Fruit fly (Drosophila melanogaster): ENCODE measurements around the gene CG16888.

The CG16888 gene

dm6 chr2L:13833058-13833457 lies 20.0 kb upstream of the CG16888 start, which contains the start of the genes GatC, PolG2 and Polr2C (continued):
- TF ChIP-seq p53 (GFP tag; optimal IDR thresholded peaks at IDR 0.05) (no peak), CG1792 (GFP tag; optimal IDR thresholded peaks at IDR 0.05) (no peak), ems (GFP tag; optimal IDR thresholded peaks at IDR 0.05) (no peak), CG15269 (tag; optimal IDR thresholded peaks at IDR 0.05) (no peak), CG4730 (GFP tag; IDR thresholded peaks at IDR 0.05) (no peak), B-H2 (GFP tag; optimal IDR thresholded peaks at IDR 0.05) (peak; percentile 22), knrl (GFP tag; IDR thresholded peaks at IDR 0.05; ENCODE audit: partially characterized antibody) (peak; percentile 81), pho (GFP tag; optimal IDR thresholded peaks at IDR 0.05) (peak; percentile 5), ATbp (GFP tag; optimal IDR thresholded peaks at IDR 0.05) (no peak), CG17912 (GFP tag; optimal IDR thresholded peaks at IDR 0.05) (no peak), CG18764 (GFP tag; optimal IDR thresholded peaks at IDR 0.05) (no peak), zf30C (GFP tag; optimal IDR thresholded peaks at IDR 0.05) (no peak), CG10979 (tag; optimal IDR thresholded peaks at IDR 0.05) (no peak), sens (GFP tag) (peak; percentile 89), CHES-1-like (GFP tag; optimal IDR thresholded peaks at IDR 0.05) (peak; percentile 72), cas (GFP tag; IDR thresholded peaks at IDR 0.05) (no peak), MESR4 (GFP tag; optimal IDR thresholded peaks at IDR 0.05) (peak; percentile 22), CG9215 (GFP tag; IDR thresholded peaks at IDR 0.05) (peak; percentile 39; the same call in 1 of the 2 replicates), CG42726 (GFP tag; IDR thresholded peaks at IDR 0.05; ENCODE audit: partially characterized antibody) (peak; percentile 6; the same call in 1 of the 2 replicates), bcd (GFP tag; optimal IDR thresholded peaks at IDR 0.05) (no peak), usp (GFP tag; optimal IDR thresholded peaks at IDR 0.05) (no peak), CG11085 (GFP tag; IDR thresholded peaks at IDR 0.05) (no peak), klu (GFP tag; IDR thresholded peaks at IDR 0.05) (no peak), Tbp (GFP tag; optimal IDR thresholded peaks at IDR 0.05) (no peak), CG31224 (GFP tag; IDR thresholded peaks at IDR 0.05) (no peak), HLH54F (GFP tag; optimal IDR thresholded peaks at IDR 0.05) (peak; percentile 41), chm (GFP tag; IDR thresholded peaks at IDR 0.05) (no peak), abd-A (tag; optimal IDR thresholded peaks at IDR 0.05) (no peak)

dm6 chr2L:13829540-13829939 lies 16.5 kb upstream of the CG16888 start, which contains the start of the genes Arpc1 and Orc5:
Arpc1 (minus strand) TSS chr2L:13829741.
Orc5 (plus strand) TSS chr2L:13829837.
- TF ChIP-seq pzg (GFP tag; optimal IDR thresholded peaks at IDR 0.05): peak; percentile 96
- TF ChIP-seq vfl (GFP tag; optimal IDR thresholded peaks at IDR 0.05): peak; percentile 7
- TF ChIP-seq CG14710 (tag; optimal IDR thresholded peaks at IDR 0.05): peak; percentile 63
- no peak for TF ChIP-seq CG31441 (GFP tag; IDR thresholded peaks at IDR 0.05)
- TF ChIP-seq HmgZ (tag; optimal IDR thresholded peaks at IDR 0.05): peak; percentile 67
- TF ChIP-seq CG7745 (tag; optimal IDR thresholded peaks at IDR 0.05): no peak
- TF ChIP-seq knrl (GFP tag; IDR thresholded peaks at IDR 0.05; ENCODE audit: partially characterized antibody): peak; percentile 88
- TF ChIP-seq YL-1 (GFP tag; optimal IDR thresholded peaks at IDR 0.05): peak; percentile 82
- TF ChIP-seq mld (GFP tag; IDR thresholded peaks at IDR 0.05; ENCODE audit: partially characterized antibody): peak; percentile 81; the same call in 1 of the 3 replicates
- no peak for TF ChIP-seq klu (GFP tag; IDR thresholded peaks at IDR 0.05)
- TF ChIP-seq CG14860 (GFP tag; IDR thresholded peaks at IDR 0.05; ENCODE audit: partially characterized antibody): peak; percentile 83
- TF ChIP-seq bbx (GFP tag; IDR thresholded peaks at IDR 0.05; ENCODE audit: partially characterized antibody): peak; percentile 91
- TF ChIP-seq CG9797 (GFP tag; optimal IDR thresholded peaks at IDR 0.05): peak; percentile 86
- peak; percentile 48 for TF ChIP-seq onecut (GFP tag; IDR thresholded peaks at IDR 0.05)
- no peak for TF ChIP-seq CG6689 (GFP tag; IDR thresholded peaks at IDR 0.05)
- peak; percentile 29; the same call in 1 of the 3 replicates for TF ChIP-seq CG34422 (GFP tag; IDR thresholded peaks at IDR 0.05)
- TF ChIP-seq CG30020 (tag; optimal IDR thresholded peaks at IDR 0.05): peak; percentile 39
- peak; percentile 83 for TF ChIP-seq Myb (GFP tag; optimal IDR thresholded peaks at IDR 0.05)
- TF ChIP-seq CHES-1-like (GFP tag; optimal IDR thresholded peaks at IDR 0.05): peak; percentile 54
- TF ChIP-seq Dp (GFP tag; optimal IDR thresholded peaks at IDR 0.05): peak; percentile 88
- TF ChIP-seq CG18011 (GFP tag; optimal IDR thresholded peaks at IDR 0.05): peak; percentile 50
- TF ChIP-seq Dref (GFP tag; IDR thresholded peaks at IDR 0.05): peak; percentile 89
- TF ChIP-seq Sry-δ (GFP tag; optimal IDR thresholded peaks at IDR 0.05): peak; percentile 96
- no peak for TF ChIP-seq pan (optimal IDR thresholded peaks at IDR 0.05)
- no peak for TF ChIP-seq pan (GFP tag; optimal IDR thresholded peaks at IDR 0.05 in 1 of 2, IDR thresholded peaks at IDR 0.05 in 1 of 2)
- peak; percentile 56 for TF ChIP-seq phol (tag; optimal IDR thresholded peaks at IDR 0.05)
- TF ChIP-seq H2.0 (GFP tag; IDR thresholded peaks at IDR 0.05): no peak

All from whole organism, embryonic.